Worm (Caenorhabditis elegans): ENCODE data around the gene C27A7.9.

ce11 chrV:12161157-12161556 is 6.7 kb upstream of the C27A7.9 start:
- TF ChIP-seq unc-62 (GFP tag; optimal IDR thresholded peaks at IDR 0.05): no peak
- TF ChIP-seq ceh-27 (GFP tag; optimal IDR thresholded peaks at IDR 0.05): no peak
- no peak for TF ChIP-seq ama-1 (optimal IDR thresholded peaks at IDR 0.05)
- TF ChIP-seq ama-1 (GFP tag; optimal IDR thresholded peaks at IDR 0.05): no peak
- TF ChIP-seq hmg-20 (GFP tag; IDR thresholded peaks at IDR 0.05): no peak
- no peak for TF ChIP-seq dox-1 (GFP tag; IDR thresholded peaks at IDR 0.05)
- no peak for TF ChIP-seq F22D6.2 (tag; optimal IDR thresholded peaks at IDR 0.05)
- no peak for TF ChIP-seq repo-1 (tag; optimal IDR thresholded peaks at IDR 0.05)
